Fruit fly (Drosophila melanogaster): ENCODE data around the gene Hmu.

Gene Hmu

DNA sequence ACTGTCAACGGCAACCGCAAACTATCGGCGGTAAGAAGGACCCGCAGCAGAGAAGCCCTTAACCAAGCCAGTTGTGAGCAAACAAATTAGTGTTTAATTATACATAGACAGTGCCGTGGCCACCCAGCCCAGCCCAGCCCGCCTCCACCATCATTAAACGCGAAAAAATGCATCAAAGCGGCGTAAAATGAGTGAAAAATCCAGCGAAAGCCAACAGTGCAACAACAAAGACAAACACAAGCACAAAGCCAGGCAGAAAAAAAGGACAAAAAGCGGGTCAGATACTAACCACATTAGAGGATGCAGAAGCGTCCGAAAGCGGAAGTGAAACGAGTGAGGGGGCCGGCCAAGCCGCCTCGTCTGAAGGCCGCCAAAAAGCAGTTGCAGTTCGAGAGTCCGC is 51.8 kb downstream of the Hmu start, which contains the start of gene CG42534:
TSS of gene CG42534 (plus strand) at position 301 of the 400 bp plus-strand sequence.
- 0 out of 3 replicates have a peak, but pooled peaks have one; percentile 13 for TF ChIP-seq CG34422 (GFP tag; IDR thresholded peaks at IDR 0.05)
- no peak for TF ChIP-seq CG11723 (GFP tag; optimal IDR thresholded peaks at IDR 0.05)

All from whole organism, embryonic.